Fruit fly (Drosophila melanogaster): ENCODE data around the gene CG33493.
A peak's percentile ranks its signal among the peaks of the same experiment; 100 is the strongest.

CG33493 gene

DNA sequence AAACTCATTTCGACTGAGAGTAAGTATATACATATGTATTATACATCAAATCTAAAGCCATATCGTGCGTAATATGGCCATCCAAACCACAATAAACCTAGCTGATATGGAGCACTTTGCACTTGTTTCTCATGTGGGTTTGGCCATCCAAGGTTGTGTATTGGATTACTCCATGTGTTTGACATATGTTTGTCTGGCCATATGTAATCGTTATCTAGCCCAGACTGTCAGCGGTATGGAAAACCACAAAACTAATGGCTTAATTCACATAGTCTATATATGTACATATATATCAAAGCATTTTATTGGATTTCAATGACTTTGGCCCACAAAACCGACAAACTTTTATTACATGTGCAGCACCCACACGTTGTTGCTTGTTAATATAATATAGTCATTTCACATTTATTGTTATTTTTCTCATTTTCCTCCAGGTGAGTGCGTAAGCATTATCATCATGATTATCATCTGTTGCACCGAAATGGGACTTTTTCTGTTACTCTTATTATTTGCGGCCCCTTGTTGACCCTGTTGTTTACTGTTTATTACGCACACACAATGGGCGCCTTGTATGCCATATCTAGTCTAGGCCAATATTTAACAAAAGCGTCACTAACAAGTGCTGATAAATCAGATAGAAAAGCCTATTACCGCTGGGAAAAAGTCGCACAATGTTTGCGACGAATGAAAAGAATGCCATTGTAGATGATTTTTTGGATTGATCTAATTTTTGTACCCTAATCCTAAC lies 36.3 kb downstream of the CG33493 start (continued):
- peak; percentile 28 for TF ChIP-seq CG8359 (GFP tag; optimal IDR thresholded peaks at IDR 0.05; ENCODE audit: borderline replicate concordance)
- TF ChIP-seq ttk (GFP tag; IDR thresholded peaks at IDR 0.05) = no peak
- TF ChIP-seq CG7357 (GFP tag; IDR thresholded peaks at IDR 0.05) = no peak
- TF ChIP-seq CG6791 (GFP tag; IDR thresholded peaks at IDR 0.05; ENCODE audit: partially characterized antibody) = no peak
- no peak for TF ChIP-seq lmd (GFP tag; IDR thresholded peaks at IDR 0.05)
- TF ChIP-seq Lpt (GFP tag; optimal IDR thresholded peaks at IDR 0.05) = no peak
- TF ChIP-seq gfzf (GFP tag; optimal IDR thresholded peaks at IDR 0.05) = no peak
- peak; percentile 64; the same call in 1 of the 2 replicates for TF ChIP-seq seq (GFP tag; IDR thresholded peaks at IDR 0.05)
- peak; percentile 54 for TF ChIP-seq CG10654 (GFP tag; optimal IDR thresholded peaks at IDR 0.05)
- peak; percentile 50 for TF ChIP-seq p53 (GFP tag; optimal IDR thresholded peaks at IDR 0.05)
- no peak for TF ChIP-seq CG4282 (GFP tag; optimal IDR thresholded peaks at IDR 0.05)
- no peak for TF ChIP-seq CG8388 (GFP tag; optimal IDR thresholded peaks at IDR 0.05)
- TF ChIP-seq CG17829 (tag; optimal IDR thresholded peaks at IDR 0.05) = peak; percentile 14
- peak; percentile 27; the same call in 1 of the 2 replicates for TF ChIP-seq CG4360 (GFP tag; IDR thresholded peaks at IDR 0.05)
- no peak for TF ChIP-seq Gsc (GFP tag; IDR thresholded peaks at IDR 0.05)
- no peak for TF ChIP-seq CG7963 (GFP tag; IDR thresholded peaks at IDR 0.05; ENCODE audit: partially characterized antibody)
- TF ChIP-seq Dbx (GFP tag; IDR thresholded peaks at IDR 0.05) = peak; percentile 51; the same call in 1 of the 3 replicates
- peak; percentile 59 for TF ChIP-seq Jarid2 (GFP tag; optimal IDR thresholded peaks at IDR 0.05)
- peak; percentile 38 for TF ChIP-seq CG12104 (GFP tag; optimal IDR thresholded peaks at IDR 0.05)
- TF ChIP-seq caup (GFP tag; optimal IDR thresholded peaks at IDR 0.05; ENCODE audit: severe bottlenecking) = peak; percentile 81
- no peak for TF ChIP-seq peb (GFP tag; IDR thresholded peaks at IDR 0.05)
- no peak for TF ChIP-seq aop (GFP tag; IDR thresholded peaks at IDR 0.05)
- TF ChIP-seq CG6175 (GFP tag; IDR thresholded peaks at IDR 0.05) = no peak
- peak; percentile 94 for TF ChIP-seq ATbp (GFP tag; optimal IDR thresholded peaks at IDR 0.05)
- TF ChIP-seq Bdp1 (GFP tag; optimal IDR thresholded peaks at IDR 0.05) = peak; percentile 51
- peak; percentile 10 for TF ChIP-seq CG4820 (GFP tag; optimal IDR thresholded peaks at IDR 0.05)
- peak; percentile 74 for TF ChIP-seq Meics (GFP tag; optimal IDR thresholded peaks at IDR 0.05)
- TF ChIP-seq CG14965 (GFP tag; optimal IDR thresholded peaks at IDR 0.05; ENCODE audit: borderline replicate concordance) = peak; percentile 59
- TF ChIP-seq CG6272 (GFP tag; IDR thresholded peaks at IDR 0.05) = no peak
- TF ChIP-seq gcm2 (GFP tag; optimal IDR thresholded peaks at IDR 0.05) = no peak
- no peak for TF ChIP-seq ind (GFP tag; optimal IDR thresholded peaks at IDR 0.05)
- TF ChIP-seq phol (tag; optimal IDR thresholded peaks at IDR 0.05) = no peak
- TF ChIP-seq kah (GFP tag; optimal IDR thresholded peaks at IDR 0.05) = peak; percentile 4
- TF ChIP-seq Dll (GFP tag; IDR thresholded peaks at IDR 0.05; ENCODE audit: partially characterized antibody) = no peak
- TF ChIP-seq cad (GFP tag; optimal IDR thresholded peaks at IDR 0.05) = no peak
- peak; percentile 90 for TF ChIP-seq CG7987 (GFP tag; optimal IDR thresholded peaks at IDR 0.05)
- no peak for TF ChIP-seq sna (GFP tag; IDR thresholded peaks at IDR 0.05; ENCODE audit: partially characterized antibody)
- TF ChIP-seq da (GFP tag; optimal IDR thresholded peaks at IDR 0.05) = peak; percentile 72
- TF ChIP-seq CG9797 (GFP tag; optimal IDR thresholded peaks at IDR 0.05) = no peak
- no peak for TF ChIP-seq tll (GFP tag; optimal IDR thresholded peaks at IDR 0.05)
- no peak for TF ChIP-seq CG11085 (GFP tag; IDR thresholded peaks at IDR 0.05)
- peak; percentile 39; the same call in 1 of the 2 replicates for TF ChIP-seq HLH3B (GFP tag; IDR thresholded peaks at IDR 0.05)
- TF ChIP-seq Ets97D (GFP tag; optimal IDR thresholded peaks at IDR 0.05) = peak; percentile 19
- TF ChIP-seq CG5953 (GFP tag; IDR thresholded peaks at IDR 0.05) = peak; percentile 68
- peak; percentile 63 for TF ChIP-seq NC2α (GFP tag; optimal IDR thresholded peaks at IDR 0.05)
- peak; percentile 65; the same call in 2 of the 3 replicates for TF ChIP-seq so (GFP tag; IDR thresholded peaks at IDR 0.05)
- no peak for TF ChIP-seq CG11560 (tag; IDR thresholded peaks at IDR 0.05)
- peak; percentile 69 for TF ChIP-seq CG3281 (GFP tag; optimal IDR thresholded peaks at IDR 0.05)
- TF ChIP-seq CG14441 (GFP tag; IDR thresholded peaks at IDR 0.05) = peak; percentile 20; the same call in 1 of the 2 replicates

Measured in whole organism, embryonic.